Worm (Caenorhabditis elegans): Measurements from ENCODE around the gene gcc-1.

gcc-1 gene

DNA sequence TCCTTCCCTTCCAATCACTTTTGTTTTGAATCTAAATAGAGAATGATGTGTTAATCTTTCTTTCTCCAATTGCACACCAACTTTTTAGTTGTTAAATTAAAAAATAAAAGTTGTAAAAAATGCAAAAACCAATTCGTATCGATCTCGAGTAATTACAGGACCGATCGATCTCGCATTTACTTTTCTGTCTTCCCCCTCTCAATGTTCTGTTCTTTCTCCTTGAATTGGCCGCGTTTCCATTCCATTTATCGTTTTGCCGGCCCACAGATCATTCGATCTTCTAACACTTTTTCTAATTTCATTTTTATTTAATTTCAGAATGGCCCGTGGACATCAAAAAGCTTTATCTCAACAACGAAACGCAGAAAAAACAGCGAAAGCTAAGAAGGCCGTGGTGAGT lies 24.6 kb upstream of the gcc-1 start, which contains the start of gene K10B3.1:
Gene K10B3.1 (plus strand): TSS at position 301 of the 400 bp plus-strand sequence.
- TF ChIP-seq attf-4 (tag; optimal IDR thresholded peaks at IDR 0.05) (no peak), hlh-11 (tag; optimal IDR thresholded peaks at IDR 0.05) (peak; percentile 17)

DNA sequence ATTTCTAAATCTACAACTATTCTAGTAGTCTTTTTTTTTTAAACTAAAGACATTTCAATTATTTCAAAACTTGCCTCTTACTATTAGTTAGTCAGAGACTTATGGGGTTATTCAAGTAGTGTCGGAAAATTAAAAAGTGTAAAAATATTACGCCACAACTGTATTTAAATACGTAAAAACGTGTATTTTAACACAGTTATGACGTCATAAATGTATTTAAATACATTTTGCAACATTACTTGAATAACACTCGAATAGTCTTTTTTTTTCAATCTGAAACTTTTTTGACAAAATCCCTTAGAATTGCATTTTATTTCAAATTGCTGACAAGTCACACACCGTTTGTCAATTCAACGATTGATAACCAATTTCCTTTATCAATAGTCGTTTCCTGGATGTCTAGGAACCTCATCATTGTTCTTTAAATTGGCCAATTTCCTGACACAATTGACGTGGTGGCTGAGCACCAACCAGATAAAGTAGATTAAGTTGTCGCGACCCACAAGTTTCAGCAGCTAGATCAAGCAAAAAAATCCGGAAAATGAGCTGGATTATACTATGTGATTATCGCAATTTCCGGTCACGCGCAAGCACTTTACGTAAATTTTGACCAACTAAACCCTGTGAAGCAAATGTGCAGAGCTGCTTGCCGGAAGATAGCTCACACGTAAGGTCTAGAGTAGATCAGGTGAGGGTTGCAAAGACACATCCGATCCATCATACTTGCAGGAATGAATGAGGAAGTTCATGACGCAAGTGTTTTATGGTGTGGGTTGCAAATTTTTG lies 20.0 kb upstream of the gcc-1 start:
- TF ChIP-seq sdz-12 (GFP tag; optimal IDR thresholded peaks at IDR 0.05) (no peak), mxl-3 (GFP tag; optimal IDR thresholded peaks at IDR 0.05) (peak; percentile 1), Y105C5A.15 (GFP tag; IDR thresholded peaks at IDR 0.05) (no peak), zfp-3 (GFP tag; conservative IDR thresholded peaks at IDR 0.05) (no peak), lin-1 (GFP tag; IDR thresholded peaks at IDR 0.05) (no peak), vab-7 (GFP tag; IDR thresholded peaks at IDR 0.05) (no peak)

- TF ChIP-seq dmd-6 (GFP tag; IDR thresholded peaks at IDR 0.05) (peak; percentile 31; the same call in 1 of the 2 replicates), spr-3 (GFP tag; optimal IDR thresholded peaks at IDR 0.05) (no peak), lin-15B (tag; optimal IDR thresholded peaks at IDR 0.05) (no peak), tag-97 (GFP tag; IDR thresholded peaks at IDR 0.05) (no peak), lin-13 (GFP tag; optimal IDR thresholded peaks at IDR 0.05) (no peak), lin-39 (tag; optimal IDR thresholded peaks at IDR 0.05) (no peak), set-16 (GFP tag; IDR thresholded peaks at IDR 0.05) (no peak), mxl-2 (GFP tag; conservative IDR thresholded peaks at IDR 0.05) (no peak), nhr-28 (tag; optimal IDR thresholded peaks at IDR 0.05) (no peak), tra-1 (GFP tag; IDR thresholded peaks at IDR 0.05) (0 out of 2 replicates have a peak, but pooled peaks have one; percentile 55), aha-1 (tag) (peak; percentile 46), dve-1 (tag; optimal IDR thresholded peaks at IDR 0.05; ENCODE audit: insufficient read depth) (peak; percentile 55), hlh-11 (tag; optimal IDR thresholded peaks at IDR 0.05) (peak; percentile 45), ceh-28 (tag; optimal IDR thresholded peaks at IDR 0.05) (no peak), daf-16 (GFP tag; optimal IDR thresholded peaks at IDR 0.05) (no peak), daf-16 (tag; optimal IDR thresholded peaks at IDR 0.05) (peak; percentile 98)
Observed at ce11 chrX:3141704-3142103, 18.0 kb upstream of the gcc-1 start.

ce11 chrX:3145265-3145664 lies 14.5 kb upstream of the gcc-1 start, which contains the start of gene C15C7.4:
TSS of gene C15C7.4 (plus strand) at chrX:3145565.
- TF ChIP-seq vab-7 (GFP tag; IDR thresholded peaks at IDR 0.05) = no peak
- no peak for TF ChIP-seq ces-1 (GFP tag; optimal IDR thresholded peaks at IDR 0.05)
- no peak for TF ChIP-seq T26A8.4 (GFP tag; IDR thresholded peaks at IDR 0.05)
- TF ChIP-seq ceh-44 (GFP tag; IDR thresholded peaks at IDR 0.05) = no peak
- TF ChIP-seq fos-1 (tag; optimal IDR thresholded peaks at IDR 0.05) = no peak
- TF ChIP-seq Y75B8A.6 (GFP tag; IDR thresholded peaks at IDR 0.05) = no peak
- TF ChIP-seq dmd-6 (GFP tag; IDR thresholded peaks at IDR 0.05) = no peak
- TF ChIP-seq set-16 (GFP tag; IDR thresholded peaks at IDR 0.05) = no peak
- no peak for TF ChIP-seq jun-1 (tag; optimal IDR thresholded peaks at IDR 0.05)
- no peak for TF ChIP-seq lin-1 (GFP tag; IDR thresholded peaks at IDR 0.05)
- no peak for TF ChIP-seq tag-97 (GFP tag; IDR thresholded peaks at IDR 0.05)
- TF ChIP-seq nhr-11 (tag; optimal IDR thresholded peaks at IDR 0.05) = no peak
- TF ChIP-seq madf-9 (GFP tag; conservative IDR thresholded peaks at IDR 0.05) = no peak

DNA sequence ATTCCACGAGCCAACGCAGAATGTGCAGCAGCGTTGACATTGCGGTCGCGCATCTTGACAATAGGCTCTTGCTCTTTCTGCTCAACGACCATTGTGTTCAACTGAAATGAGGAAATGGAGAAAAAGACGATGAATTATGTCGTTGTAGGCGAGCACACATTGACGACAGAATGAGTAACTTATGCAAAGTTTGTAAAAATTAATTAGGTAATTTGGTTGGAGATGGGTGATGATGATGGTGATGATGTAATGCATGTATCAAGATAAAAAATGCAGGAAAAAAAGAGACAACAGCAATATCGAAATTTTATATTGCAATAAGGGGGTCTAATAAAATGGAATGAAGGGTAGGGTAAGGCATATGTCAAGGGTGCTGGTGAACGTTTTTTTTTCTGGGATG lies 7.4 kb upstream of the gcc-1 start, which contains the start of gene bbln-1:
Gene bbln-1 (minus strand): TSS at position 101 of the 400 bp plus-strand sequence.
- TF ChIP-seq vab-7 (GFP tag; IDR thresholded peaks at IDR 0.05) = no peak
- no peak for TF ChIP-seq nhr-48 (tag; optimal IDR thresholded peaks at IDR 0.05)
- TF ChIP-seq ZK337.2 (GFP tag; IDR thresholded peaks at IDR 0.05) = no peak
- TF ChIP-seq Y48G9A.11 (GFP tag; IDR thresholded peaks at IDR 0.05) = no peak
- no peak for TF ChIP-seq snpc-4 (tag; optimal IDR thresholded peaks at IDR 0.05)

Data from whole organism, L4 larva.